Worm (Caenorhabditis elegans) whole organism, young adult: ENCODE measurements around the gene C32B5.18.

Experiments used
- fkh-3 ChIP-seq: sonication (generic microtip); optimal IDR thresholded peaks from 2 replicates; lab custom pipeline; 2016; ENCODE audit warnings: mild to moderate bottlenecking, missing genetic modification characterization, missing compliant biosample characterization
- lin-35 ChIP-seq, 3 experiments: fragments of 150-350 bp in 2 of 3; sonication (generic microtip) in 1 of 3; optimal IDR thresholded peaks; 2 replicates each; lab custom pipeline; 2014 to 2018; ENCODE audit warnings: missing biosample characterization in 3 of 3, missing genetic modification characterization in 3 of 3, missing genetic modification reagents in 3 of 3

ce11 chrII:938549-938948 is 21.8 kb upstream of the C32B5.18 start, which contains the start of gene R07C3.3:
- TF ChIP-seq lin-35 (GFP tag; optimal IDR thresholded peaks at IDR 0.05; lab: Kevin White, UChicago) (no peak), fkh-3 (no peak)
